Fruit fly (Drosophila melanogaster) whole organism, embryonic: ENCODE data around the gene vir-1.

Experiments used
- Ada2b ChIP-seq: fragments of 200-800 bp; sonication (Bioruptor generic); IDR thresholded peaks from 2 replicates; pipeline ENCODE4 v1.3.6; 2022; ENCODE audit warnings: missing biosample characterization, missing genetic modification characterization
- Adf1 ChIP-seq: fragments of 200-800 bp; sonication (Bioruptor generic); IDR thresholded peaks from 2 replicates; pipeline ENCODE4 v1.3.6; 2022; ENCODE audit warnings: missing biosample characterization, missing genetic modification characterization
- CG10654 ChIP-seq: fragments of 200-800 bp; sonication (Bioruptor generic); optimal IDR thresholded peaks from 2 replicates; lab custom pipeline; 2016; ENCODE audit warnings: missing biosample characterization, missing genetic modification characterization
- CG12769 ChIP-seq: fragments of 200-800 bp; sonication (Bioruptor generic); optimal IDR thresholded peaks from 2 replicates; lab custom pipeline; 2019; ENCODE audit warnings: missing biosample characterization, mild to moderate bottlenecking, missing genetic modification characterization, moderate library complexity
- CG13123 ChIP-seq: fragments of 200-800 bp; sonication (Bioruptor generic); optimal IDR thresholded peaks from 2 replicates; lab custom pipeline; 2016; ENCODE audit warnings: missing biosample characterization, missing genetic modification characterization
- CG13287 ChIP-seq: fragments of 200-800 bp; sonication (Bioruptor generic); IDR thresholded peaks from 2 replicates; pipeline ENCODE4 v1.3.6; 2022; ENCODE audit warnings: missing biosample characterization, missing genetic modification characterization; ENCODE audit not compliant: partially characterized antibody
- CG14710 ChIP-seq: fragments of 200-800 bp; sonication (Bioruptor generic); optimal IDR thresholded peaks from 3 replicates; lab custom pipeline; 2019; ENCODE audit warnings: missing biosample characterization, mild to moderate bottlenecking, missing genetic modification characterization, moderate library complexity
- CG15011 ChIP-seq: fragments of 200-800 bp; sonication (Bioruptor generic); optimal IDR thresholded peaks from 3 replicates; lab custom pipeline; 2018; ENCODE audit warnings: missing biosample characterization, mild to moderate bottlenecking, missing genetic modification characterization
- CG15269 ChIP-seq: fragments of 200-800 bp; sonication (Bioruptor generic); optimal IDR thresholded peaks from 2 replicates; lab custom pipeline; 2018; ENCODE audit warnings: missing biosample characterization, mild to moderate bottlenecking, missing genetic modification characterization, moderate library complexity
- CG15601 ChIP-seq: fragments of 200-800 bp; sonication (Bioruptor generic); optimal IDR thresholded peaks from 3 replicates; lab custom pipeline; 2019; ENCODE audit warnings: missing biosample characterization, mild to moderate bottlenecking, missing genetic modification characterization, moderate library complexity
- CG15696 ChIP-seq: fragments of 200-800 bp; sonication (Bioruptor generic); optimal IDR thresholded peaks from 2 replicates; lab custom pipeline; 2019; ENCODE audit warnings: missing biosample characterization, mild to moderate bottlenecking, missing genetic modification characterization, moderate library complexity
- CG16813 ChIP-seq: fragments of 200-800 bp; sonication (Bioruptor generic); IDR thresholded peaks from 3 replicates; pipeline ENCODE4 v1.3.6; 2022; ENCODE audit warnings: missing biosample characterization, missing genetic modification characterization; ENCODE audit not compliant: partially characterized antibody
- CG17361 ChIP-seq: fragments of 200-800 bp; sonication (Bioruptor generic); IDR thresholded peaks from 3 replicates; pipeline ENCODE4 v1.3.6; 2022; ENCODE audit warnings: missing biosample characterization, missing genetic modification characterization
- CG17385 ChIP-seq: fragments of 200-800 bp; sonication (Bioruptor generic); optimal IDR thresholded peaks from 3 replicates; lab custom pipeline; 2018; ENCODE audit warnings: missing biosample characterization, mild to moderate bottlenecking, missing genetic modification characterization
- CG30431 ChIP-seq: fragments of 200-800 bp; sonication (Bioruptor generic); optimal IDR thresholded peaks from 2 replicates; lab custom pipeline; 2017; ENCODE audit warnings: missing biosample characterization, missing genetic modification characterization
- CG3163 ChIP-seq: fragments of 200-800 bp; sonication (Bioruptor generic); optimal IDR thresholded peaks from 3 replicates; lab custom pipeline; 2016; ENCODE audit warnings: missing biosample characterization, missing genetic modification characterization
- CG3407 ChIP-seq: fragments of 200-800 bp; sonication (Bioruptor generic); optimal IDR thresholded peaks from 2 replicates; lab custom pipeline; 2018; ENCODE audit warnings: missing biosample characterization, mild to moderate bottlenecking, missing genetic modification characterization
- CG34376 ChIP-seq: fragments of 200-800 bp; sonication (Bioruptor generic); optimal IDR thresholded peaks from 2 replicates; lab custom pipeline; 2018; ENCODE audit warnings: missing biosample characterization, mild to moderate bottlenecking, missing genetic modification characterization
- CG4360 ChIP-seq: fragments of 200-800 bp; sonication (Bioruptor generic); IDR thresholded peaks from 2 replicates; pipeline ENCODE4 v1.3.6; 2022; ENCODE audit warnings: missing biosample characterization, missing genetic modification characterization
- CG4404 ChIP-seq: fragments of 200-800 bp; sonication (Bioruptor generic); IDR thresholded peaks from 2 replicates; pipeline ENCODE4 v1.3.6; 2022; ENCODE audit warnings: missing biosample characterization, missing genetic modification characterization
- CG4707 ChIP-seq: fragments of 200-800 bp; sonication (Bioruptor generic); optimal IDR thresholded peaks from 2 replicates; lab custom pipeline; 2018; ENCODE audit warnings: missing biosample characterization, mild to moderate bottlenecking, missing genetic modification characterization, moderate library complexity
- CG6765 ChIP-seq: fragments of 200-800 bp; sonication (Bioruptor generic); optimal IDR thresholded peaks from 3 replicates; lab custom pipeline; 2017; ENCODE audit warnings: missing biosample characterization, mild to moderate bottlenecking, missing genetic modification characterization
- CG6854 ChIP-seq: fragments of 200-800 bp; sonication (Bioruptor generic); optimal IDR thresholded peaks from 3 replicates; lab custom pipeline; 2017; ENCODE audit warnings: missing biosample characterization, mild to moderate bottlenecking, missing genetic modification characterization
- CG9609 ChIP-seq: fragments of 200-800 bp; sonication (Bioruptor generic); optimal IDR thresholded peaks from 3 replicates; lab custom pipeline; 2016; ENCODE audit warnings: missing biosample characterization, missing genetic modification characterization
- Drgx ChIP-seq: fragments of 200-800 bp; sonication (Bioruptor generic); IDR thresholded peaks from 2 replicates; pipeline ENCODE4 v1.3.6; 2022; ENCODE audit warnings: missing biosample characterization, missing genetic modification characterization
- Eip74EF ChIP-seq, 2 experiments: fragments of 200-800 bp in 1 of 2; fragments of >200 bp in 1 of 2; sonication (Bioruptor generic) in 1 of 2; optimal IDR thresholded peaks; 2 replicates each; lab custom pipeline; 2017 to 2019; ENCODE audit warnings: missing biosample characterization in 2 of 2, missing genetic modification characterization in 2 of 2, mild to moderate bottlenecking in 1 of 2, moderate library complexity in 1 of 2
- HLH3B ChIP-seq: fragments of 200-800 bp; sonication (Bioruptor generic); IDR thresholded peaks from 2 replicates; pipeline ENCODE4 v1.3.6; 2022; ENCODE audit warnings: missing biosample characterization, missing genetic modification characterization
- HLH54F ChIP-seq: fragments of 200-800 bp; sonication (Bioruptor generic); optimal IDR thresholded peaks from 3 replicates; lab custom pipeline; 2016; ENCODE audit warnings: missing biosample characterization, missing genetic modification characterization
- HmgZ ChIP-seq: fragments of 200-800 bp; sonication (Bioruptor generic); optimal IDR thresholded peaks from 2 replicates; lab custom pipeline; 2018; ENCODE audit warnings: missing biosample characterization, mild to moderate bottlenecking, missing genetic modification characterization
- Lpt ChIP-seq: fragments of >200 bp; optimal IDR thresholded peaks from 2 replicates; lab custom pipeline; 2018; ENCODE audit warnings: missing biosample characterization, missing genetic modification characterization
- MESR4 ChIP-seq: fragments of 200-800 bp; sonication (Bioruptor generic); optimal IDR thresholded peaks from 2 replicates; lab custom pipeline; 2018; ENCODE audit warnings: missing biosample characterization, mild to moderate bottlenecking, missing genetic modification characterization, moderate library complexity
- Meics ChIP-seq: fragments of 200-800 bp; sonication (Bioruptor generic); optimal IDR thresholded peaks from 2 replicates; lab custom pipeline; 2017; ENCODE audit warnings: missing biosample characterization, mild to moderate bottlenecking, missing genetic modification characterization
- Nf-YC ChIP-seq: fragments of 200-800 bp; optimal IDR thresholded peaks from 3 replicates; lab custom pipeline; 2019; ENCODE audit warnings: missing biosample characterization, mild to moderate bottlenecking, missing genetic modification characterization, moderate library complexity
- Sox100B ChIP-seq: fragments of 200-800 bp; sonication (Bioruptor generic); optimal IDR thresholded peaks from 3 replicates; lab custom pipeline; 2018; ENCODE audit warnings: missing biosample characterization, mild to moderate bottlenecking, missing genetic modification characterization
- Stat92E ChIP-seq, 3 experiments: fragments of >200 bp in 2 of 3; fragments of 200-800 bp in 1 of 3; sonication (Bioruptor generic) in 1 of 3; optimal IDR thresholded peaks; 2 replicates each; lab custom pipeline; 2017 to 2019; ENCODE audit warnings: missing biosample characterization in 3 of 3, missing genetic modification characterization in 3 of 3, mild to moderate bottlenecking in 1 of 3, moderate library complexity in 1 of 3
- bigmax ChIP-seq: fragments of 200-800 bp; sonication (Bioruptor generic); optimal IDR thresholded peaks from 2 replicates; lab custom pipeline; 2018; ENCODE audit warnings: missing biosample characterization, mild to moderate bottlenecking, missing genetic modification characterization
- br ChIP-seq: fragments of >200 bp; optimal IDR thresholded peaks from 2 replicates; lab custom pipeline; 2017
- crol ChIP-seq: fragments of 200-800 bp; sonication (Bioruptor generic); IDR thresholded peaks from 2 replicates; pipeline ENCODE4 v1.3.6; 2022; ENCODE audit warnings: missing biosample characterization, missing genetic modification characterization
- dmrt11E ChIP-seq: fragments of 200-800 bp; sonication (Bioruptor generic); optimal IDR thresholded peaks from 3 replicates; lab custom pipeline; 2018; ENCODE audit warnings: missing biosample characterization, mild to moderate bottlenecking, missing genetic modification characterization, moderate library complexity
- exex ChIP-seq: fragments of 200-800 bp; sonication (Bioruptor generic); optimal IDR thresholded peaks from 4 replicates; lab custom pipeline; 2018; ENCODE audit warnings: missing biosample characterization, mild to moderate bottlenecking, missing genetic modification characterization, moderate library complexity
- fd102C ChIP-seq: fragments of 200-800 bp; sonication (Bioruptor generic); optimal IDR thresholded peaks from 2 replicates; lab custom pipeline; 2018; ENCODE audit warnings: missing biosample characterization, mild to moderate bottlenecking, missing genetic modification characterization, moderate library complexity
- gfzf ChIP-seq: fragments of 200-800 bp; sonication (Bioruptor generic); optimal IDR thresholded peaks from 2 replicates; lab custom pipeline; 2016; ENCODE audit warnings: missing biosample characterization, mild to moderate bottlenecking, missing genetic modification characterization, moderate library complexity
- jumu ChIP-seq: fragments of 200-800 bp; sonication (Bioruptor generic); optimal IDR thresholded peaks from 3 replicates; lab custom pipeline; 2016; ENCODE audit warnings: missing biosample characterization, missing genetic modification characterization
- lmd ChIP-seq: fragments of 200-800 bp; sonication (Bioruptor generic); IDR thresholded peaks from 2 replicates; pipeline ENCODE4 v1.3.6; 2022; ENCODE audit warnings: missing biosample characterization, missing genetic modification characterization
- pnt ChIP-seq: fragments of 200-800 bp; sonication (Bioruptor generic); optimal IDR thresholded peaks from 3 replicates; lab custom pipeline; 2016; ENCODE audit warnings: missing biosample characterization, missing genetic modification characterization
- sens ChIP-seq: fragments of 200-800 bp; sonication (Bioruptor generic); peaks from one replicate; lab custom pipeline; 2016; ENCODE audit warnings: missing biosample characterization, missing genetic modification characterization
- tio ChIP-seq: fragments of 200-800 bp; sonication (Bioruptor generic); optimal IDR thresholded peaks from 2 replicates; lab custom pipeline; 2017; ENCODE audit warnings: missing biosample characterization, missing genetic modification characterization, inconsistent platforms
- yki ChIP-seq: fragments of >200 bp; optimal IDR thresholded peaks from 3 replicates; lab custom pipeline; 2018

Gene vir-1

dm6 chr2L:12445743-12446142, 22.5 kb upstream of the vir-1 start, which contains the start of gene Oatp33Ea (continued):
- TF ChIP-seq exex (tag; lab: Kevin White, UChicago): peak; percentile 98
- TF ChIP-seq Sox100B (GFP tag; lab: Kevin White, UChicago): no peak
- no peak for TF ChIP-seq CG13123 (GFP tag; lab: Kevin White, UChicago)
- TF ChIP-seq CG12769 (tag; lab: Kevin White, UChicago): peak; percentile 58
- no peak for TF ChIP-seq CG15696 (tag; lab: Kevin White, UChicago)
- TF ChIP-seq Nf-YC (tag; lab: Kevin White, UChicago): peak; percentile 9

dm6 chr2L:12435976-12436771, 12.9 kb upstream of the vir-1 start:
- TF ChIP-seq CG3163 (no peak), CG30431 (no peak), fd102C (GFP tag; lab: Kevin White, UChicago) (no peak), HLH54F (no peak), sens (GFP tag; lab: Kevin White, UChicago) (no peak), CG4360 (GFP tag; lab: Robert Waterston, UW) (no peak), MESR4 (GFP tag; lab: Kevin White, UChicago) (peak; percentile 55), Lpt (no peak), crol (GFP tag; lab: Robert Waterston, UW) (peak; percentile 66), HLH3B (no peak), CG16813 (GFP tag; lab: Robert Waterston, UW) (no peak), CG34376 (GFP tag; lab: Kevin White, UChicago) (no peak), tio (no peak), CG4404 (GFP tag; lab: Robert Waterston, UW) (no peak), Eip74EF (GFP tag; optimal IDR thresholded peaks at IDR 0.05; lab: Kevin White, UChicago) (no peak), bigmax (GFP tag; lab: Kevin White, UChicago) (peak; percentile 81), pnt (GFP tag; lab: Kevin White, UChicago) (no peak), Ada2b (GFP tag; lab: Robert Waterston, UW) (no peak), CG4707 (no peak), jumu (GFP tag; lab: Kevin White, UChicago) (no peak), CG17361 (no peak), dmrt11E (tag; lab: Kevin White, UChicago) (no peak), Drgx (0 out of 2 replicates have a peak, but pooled peaks have one; percentile 15), Stat92E (GFP tag; optimal IDR thresholded peaks at IDR 0.05; lab: Kevin White, UChicago) (no peak), CG9609 (no peak), CG15011 (GFP tag; lab: Kevin White, UChicago) (no peak), br (lab: Kevin White, UChicago) (no peak), CG13287 (GFP tag; lab: Robert Waterston, UW) (peak; percentile 37; the same call in 1 of the 2 replicates), gfzf (GFP tag; lab: Kevin White, UChicago) (no peak), Meics (GFP tag; lab: Kevin White, UChicago) (peak; percentile 2), CG14710 (tag; lab: Kevin White, UChicago) (no peak), HmgZ (peak; percentile 11), CG6765 (no peak), lmd (GFP tag; lab: Robert Waterston, UW) (no peak), CG15269 (no peak), CG15601 (tag; lab: Kevin White, UChicago) (no peak), CG17385 (peak; percentile 20), CG6854 (GFP tag; lab: Kevin White, UChicago) (no peak), Adf1 (GFP tag; lab: Robert Waterston, UW) (0 out of 2 replicates have a peak, but pooled peaks have one; percentile 26), yki (lab: Kevin White, UChicago) (peak; percentile 35), CG3407 (GFP tag; lab: Kevin White, UChicago) (no peak), CG10654 (GFP tag; lab: Kevin White, UChicago) (no peak)
